Worm (Caenorhabditis elegans) whole organism, mixed stage, embryonic: ENCODE results near the gene scl-12.

Source experiments
- M03D4.4 ChIP-seq: sonication (generic microtip); optimal IDR thresholded peaks from 2 replicates; lab custom pipeline; 2017; ENCODE audit warnings: mild to moderate bottlenecking, missing genetic modification characterization, missing compliant biosample characterization
- bed-3 ChIP-seq: fragments of 200-800 bp; sonication (Bioruptor generic); optimal IDR thresholded peaks from 3 replicates; lab custom pipeline; 2018; ENCODE audit warnings: mild to moderate bottlenecking, missing genetic modification characterization, moderate library complexity, missing compliant biosample characterization
- blmp-1 ChIP-seq: fragments of 150-350 bp; optimal IDR thresholded peaks from 2 replicates; lab custom pipeline; 2014; ENCODE audit warnings: missing biosample characterization, missing genetic modification characterization
- ceh-39 ChIP-seq: fragments of 150-350 bp; optimal IDR thresholded peaks from 2 replicates; lab custom pipeline; 2014; ENCODE audit warnings: missing biosample characterization, missing genetic modification characterization
- ceh-43 ChIP-seq: fragments of 200-800 bp; sonication (Bioruptor generic); optimal IDR thresholded peaks from 2 replicates; lab custom pipeline; 2018; ENCODE audit warnings: mild to moderate bottlenecking, missing genetic modification characterization, moderate library complexity, missing compliant biosample characterization
- ceh-83 ChIP-seq: fragments of 200-800 bp; sonication (Bioruptor generic); optimal IDR thresholded peaks from 2 replicates; lab custom pipeline; 2018; ENCODE audit warnings: mild to moderate bottlenecking, missing genetic modification characterization, missing compliant biosample characterization
- ces-1 ChIP-seq: fragments of 150-350 bp; optimal IDR thresholded peaks from 2 replicates; lab custom pipeline; 2014; ENCODE audit warnings: missing biosample characterization, missing genetic modification reagents, missing genetic modification characterization
- cnd-1 ChIP-seq: fragments of 200-800 bp; sonication (Bioruptor generic); optimal IDR thresholded peaks from 2 replicates; lab custom pipeline; 2018; ENCODE audit warnings: mild to moderate bottlenecking, missing genetic modification characterization, missing compliant biosample characterization
- drap-1 ChIP-seq: fragments of 200-800 bp; sonication (Bioruptor generic); optimal IDR thresholded peaks from 3 replicates; lab custom pipeline; 2018; ENCODE audit warnings: mild to moderate bottlenecking, missing genetic modification characterization, missing compliant biosample characterization
- elt-1 ChIP-seq: sonication (generic microtip); optimal IDR thresholded peaks from 2 replicates; lab custom pipeline; 2017; ENCODE audit warnings: missing genetic modification characterization, mild to moderate bottlenecking, missing compliant biosample characterization, antibody characterized with exemption, moderate library complexity, borderline replicate concordance; ENCODE audit not compliant: insufficient read depth
- ham-2 ChIP-seq: fragments of 200-800 bp; sonication (Bioruptor generic); optimal IDR thresholded peaks from 2 replicates; lab custom pipeline; 2018; ENCODE audit warnings: mild to moderate bottlenecking, missing genetic modification characterization, missing compliant biosample characterization
- hlh-1 ChIP-seq: fragments of 150-350 bp; optimal IDR thresholded peaks from 2 replicates; lab custom pipeline; 2014; ENCODE audit warnings: missing biosample characterization, missing genetic modification reagents, missing genetic modification characterization
- lin-13 ChIP-seq: fragments of 150-350 bp; optimal IDR thresholded peaks from 2 replicates; lab custom pipeline; 2014; ENCODE audit warnings: missing biosample characterization, missing genetic modification characterization
- lin-32 ChIP-seq: fragments of 200-800 bp; sonication (Bioruptor generic); optimal IDR thresholded peaks from 2 replicates; lab custom pipeline; 2018; ENCODE audit warnings: mild to moderate bottlenecking, missing genetic modification characterization, missing compliant biosample characterization
- lsy-2 ChIP-seq: fragments of 150-350 bp; optimal IDR thresholded peaks from 2 replicates; lab custom pipeline; 2014; ENCODE audit warnings: missing biosample characterization, missing genetic modification characterization
- mab-5 ChIP-seq: fragments of 150-350 bp; optimal IDR thresholded peaks from 2 replicates; lab custom pipeline; 2014; ENCODE audit warnings: missing biosample characterization, missing genetic modification characterization
- mep-1 ChIP-seq: fragments of 150-350 bp; optimal IDR thresholded peaks from 2 replicates; lab custom pipeline; 2017; ENCODE audit warnings: missing biosample characterization, missing genetic modification reagents, missing genetic modification characterization, inconsistent platforms
- mls-2 ChIP-seq: sonication (generic microtip); optimal IDR thresholded peaks from 2 replicates; lab custom pipeline; 2016; ENCODE audit warnings: mild to moderate bottlenecking, missing genetic modification characterization, moderate library complexity, missing compliant biosample characterization
- nhr-2 ChIP-seq: fragments of 150-350 bp; optimal IDR thresholded peaks from 2 replicates; lab custom pipeline; 2014; ENCODE audit warnings: missing biosample characterization, missing genetic modification characterization
- nhr-237 ChIP-seq: fragments of 150-350 bp; optimal IDR thresholded peaks from 2 replicates; lab custom pipeline; 2014; ENCODE audit warnings: missing biosample characterization, missing genetic modification characterization
- nhr-28 ChIP-seq: fragments of 150-350 bp; optimal IDR thresholded peaks from 2 replicates; lab custom pipeline; 2014; ENCODE audit warnings: missing biosample characterization, missing genetic modification characterization
- nhr-76 ChIP-seq: sonication (generic microtip); optimal IDR thresholded peaks from 2 replicates; lab custom pipeline; 2017; ENCODE audit warnings: missing biosample characterization, missing genetic modification characterization
- pha-4 ChIP-seq: fragments of 150-350 bp; optimal IDR thresholded peaks from 2 replicates; lab custom pipeline; 2018; ENCODE audit warnings: missing biosample characterization, missing genetic modification reagents, missing genetic modification characterization
- sem-2 ChIP-seq: fragments of 200-800 bp; sonication (Bioruptor generic); optimal IDR thresholded peaks from 2 replicates; lab custom pipeline; 2018; ENCODE audit warnings: mild to moderate bottlenecking, missing genetic modification characterization, missing compliant biosample characterization
- snpc-4 ChIP-seq: fragments of 150-350 bp; optimal IDR thresholded peaks from 2 replicates; lab custom pipeline; 2014; ENCODE audit warnings: missing biosample characterization, missing genetic modification characterization
- sptf-1 ChIP-seq: sonication (generic microtip); optimal IDR thresholded peaks from 2 replicates; lab custom pipeline; 2017; ENCODE audit warnings: mild to moderate bottlenecking, missing genetic modification characterization, moderate library complexity, missing compliant biosample characterization
- tbx-8 ChIP-seq: fragments of 200-800 bp; sonication (Bioruptor generic); optimal IDR thresholded peaks from 2 replicates; lab custom pipeline; 2018; ENCODE audit warnings: mild to moderate bottlenecking, missing genetic modification characterization, moderate library complexity, missing compliant biosample characterization
- unc-120 ChIP-seq: sonication (generic microtip); optimal IDR thresholded peaks from 2 replicates; lab custom pipeline; 2017; ENCODE audit warnings: missing genetic modification characterization, missing compliant biosample characterization; ENCODE audit not compliant: poor library complexity, severe bottlenecking
- unc-39 ChIP-seq: fragments of 150-350 bp; optimal IDR thresholded peaks from 2 replicates; lab custom pipeline; 2014; ENCODE audit warnings: missing biosample characterization, missing genetic modification characterization
- unc-62 ChIP-seq: fragments of 150-350 bp; optimal IDR thresholded peaks from 2 replicates; lab custom pipeline; 2014; ENCODE audit warnings: missing biosample characterization, missing genetic modification reagents, missing genetic modification characterization
- zip-8 ChIP-seq: fragments of 150-350 bp; optimal IDR thresholded peaks from 2 replicates; lab custom pipeline; 2014; ENCODE audit warnings: missing biosample characterization, missing genetic modification characterization
- ztf-11 ChIP-seq: fragments of 150-350 bp; optimal IDR thresholded peaks from 2 replicates; lab custom pipeline; 2014; ENCODE audit warnings: missing biosample characterization, missing genetic modification characterization

The scl-12 gene

DNA sequence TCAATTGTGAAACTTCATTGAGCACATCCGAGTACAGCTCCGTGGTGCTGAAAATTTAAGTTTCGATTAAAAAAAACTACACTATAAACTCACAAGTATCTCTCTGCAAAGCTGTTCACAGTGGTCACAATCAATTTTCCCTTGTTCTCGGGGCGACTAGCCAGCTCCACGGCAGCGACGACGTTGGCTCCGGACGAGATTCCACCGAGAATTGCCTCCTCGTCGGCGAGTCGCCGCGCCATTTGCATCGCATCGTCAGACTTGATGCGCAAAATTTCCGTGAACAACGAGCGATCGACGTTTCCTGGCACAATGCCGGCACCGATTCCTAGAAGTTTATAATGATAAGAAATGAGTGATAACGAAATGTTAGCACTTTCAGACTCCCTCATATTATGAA, 37.7 kb upstream of the scl-12 start:
- no peak for TF ChIP-seq ham-2 (GFP tag; lab: Kevin White, UChicago)
- TF ChIP-seq cnd-1: no peak
- TF ChIP-seq unc-120: no peak
- TF ChIP-seq sptf-1 (tag; lab: Kevin White, UChicago): no peak
- no peak for TF ChIP-seq ceh-39
- TF ChIP-seq pha-4 (tag; lab: Kevin White, UChicago): no peak
- no peak for TF ChIP-seq M03D4.4 (tag; lab: Kevin White, UChicago)
- TF ChIP-seq blmp-1 (tag; lab: Kevin White, UChicago): no peak
- no peak for TF ChIP-seq mls-2 (tag; lab: Kevin White, UChicago)
- TF ChIP-seq zip-8 (tag; lab: Kevin White, UChicago): no peak

DNA sequence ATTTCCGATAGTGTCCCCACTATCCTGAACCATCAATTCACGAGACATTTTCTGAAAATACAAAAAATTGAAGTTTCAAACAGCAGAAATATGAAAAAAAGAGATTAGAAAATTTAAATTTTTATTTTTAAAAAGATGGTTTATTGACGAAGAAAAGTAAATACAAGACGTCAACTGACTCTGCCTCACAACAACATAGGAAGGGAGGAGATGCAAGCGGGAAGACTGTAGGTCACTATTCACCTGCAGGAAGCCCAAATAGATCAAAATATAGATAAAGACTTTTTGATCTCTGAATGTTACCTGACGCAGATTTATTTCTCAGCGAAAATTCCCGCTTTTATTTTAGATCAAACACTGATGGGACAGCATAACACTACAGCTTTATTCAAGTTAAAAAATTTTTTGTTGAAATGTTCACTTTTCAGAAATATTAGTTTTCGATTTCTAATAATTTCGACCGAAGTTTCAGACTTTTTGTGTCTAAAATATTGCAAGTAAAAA, 36.3 kb upstream of the scl-12 start, which contains the start of gene cysl-3:
Gene cysl-3 (minus strand): TSS at position 51 of the 504 bp plus-strand sequence.
- no peak for TF ChIP-seq mls-2 (tag; lab: Kevin White, UChicago)
- TF ChIP-seq ces-1 (GFP tag; lab: Kevin White, UChicago): no peak
- TF ChIP-seq lin-13 (tag; lab: Kevin White, UChicago): no peak
- TF ChIP-seq lin-32 (GFP tag; lab: Kevin White, UChicago): no peak
- TF ChIP-seq ham-2 (GFP tag; lab: Kevin White, UChicago): no peak
- no peak for TF ChIP-seq pha-4 (tag; lab: Kevin White, UChicago)
- TF ChIP-seq bed-3 (GFP tag; lab: Kevin White, UChicago): no peak
- no peak for TF ChIP-seq M03D4.4 (tag; lab: Kevin White, UChicago)
- no peak for TF ChIP-seq nhr-2 (tag; lab: Kevin White, UChicago)
- TF ChIP-seq unc-62 (GFP tag; lab: Kevin White, UChicago): no peak

DNA sequence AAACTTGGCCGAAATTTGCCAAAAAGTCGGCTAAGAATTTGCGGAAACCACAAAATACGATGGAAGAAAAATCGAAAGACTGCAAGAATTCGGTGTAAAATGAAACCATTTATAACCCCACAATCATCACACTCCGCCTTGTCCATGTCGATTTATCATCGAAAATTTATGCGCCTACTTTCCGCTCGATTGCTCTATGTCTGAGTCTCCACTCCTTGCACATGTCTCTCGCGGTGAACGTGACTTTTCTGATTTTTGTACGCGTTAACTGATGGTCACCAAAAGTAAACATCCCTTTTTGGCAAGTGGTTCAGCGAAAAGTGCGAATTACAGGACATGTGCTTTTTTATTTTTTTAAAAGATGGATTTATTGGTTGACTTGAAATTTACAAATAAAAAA, 35.4 kb upstream of the scl-12 start:
- TF ChIP-seq unc-39 (tag; lab: Kevin White, UChicago): no peak
- TF ChIP-seq sptf-1 (tag; lab: Kevin White, UChicago): no peak
- no peak for TF ChIP-seq unc-62 (GFP tag; lab: Kevin White, UChicago)
- no peak for TF ChIP-seq tbx-8
- TF ChIP-seq blmp-1 (tag; lab: Kevin White, UChicago): no peak
- TF ChIP-seq mls-2 (tag; lab: Kevin White, UChicago): no peak
- no peak for TF ChIP-seq ceh-43 (GFP tag; lab: Kevin White, UChicago)
- no peak for TF ChIP-seq mab-5
- no peak for TF ChIP-seq ceh-83 (GFP tag; lab: Kevin White, UChicago)
- no peak for TF ChIP-seq bed-3 (GFP tag; lab: Kevin White, UChicago)
- TF ChIP-seq cnd-1: no peak
- TF ChIP-seq ces-1 (GFP tag; lab: Kevin White, UChicago): no peak
- no peak for TF ChIP-seq nhr-237 (tag; lab: Kevin White, UChicago)
- no peak for TF ChIP-seq lin-32 (GFP tag; lab: Kevin White, UChicago)
- TF ChIP-seq zip-8 (tag; lab: Kevin White, UChicago): no peak
- no peak for TF ChIP-seq drap-1 (GFP tag; lab: Kevin White, UChicago)
- TF ChIP-seq lsy-2: no peak
- TF ChIP-seq elt-1 (tag; lab: Kevin White, UChicago): no peak
- no peak for TF ChIP-seq mep-1

DNA sequence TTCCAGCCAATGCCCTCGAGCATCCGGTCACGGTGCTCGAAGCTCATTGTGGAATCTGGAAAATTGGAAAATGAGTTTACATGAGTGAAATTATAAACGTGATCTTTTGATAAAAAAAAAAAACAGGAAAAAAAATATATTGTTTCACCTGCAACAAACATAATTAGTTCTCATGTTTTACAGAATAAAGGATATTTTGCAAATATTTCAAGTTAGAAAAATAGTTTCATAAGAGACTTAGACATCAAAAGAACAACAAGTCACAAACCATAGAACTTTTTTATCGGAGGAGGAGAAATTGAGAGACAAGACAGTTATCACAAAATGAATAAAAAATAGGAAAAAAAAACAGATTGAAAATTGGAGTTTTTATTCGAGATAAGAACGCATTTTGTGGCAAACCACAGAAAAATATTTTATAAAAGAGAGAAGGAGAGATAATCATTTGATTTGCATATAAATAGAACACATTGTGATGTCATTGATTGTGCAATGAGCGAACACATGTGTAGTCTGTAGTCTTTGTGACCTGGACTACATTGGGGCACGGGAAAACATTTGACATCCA, 28.1 kb upstream of the scl-12 start, which contains the start of gene R08F11.1:
Gene R08F11.1 (minus strand): TSS at position 51 of the 568 bp plus-strand sequence.
- no peak for TF ChIP-seq hlh-1 (tag; lab: Kevin White, UChicago)
- TF ChIP-seq unc-62 (GFP tag; lab: Kevin White, UChicago): no peak
- no peak for TF ChIP-seq cnd-1
- no peak for TF ChIP-seq ceh-83 (GFP tag; lab: Kevin White, UChicago)
- TF ChIP-seq lin-13 (tag; lab: Kevin White, UChicago): no peak
- no peak for TF ChIP-seq unc-120
- no peak for TF ChIP-seq elt-1 (tag; lab: Kevin White, UChicago)

DNA sequence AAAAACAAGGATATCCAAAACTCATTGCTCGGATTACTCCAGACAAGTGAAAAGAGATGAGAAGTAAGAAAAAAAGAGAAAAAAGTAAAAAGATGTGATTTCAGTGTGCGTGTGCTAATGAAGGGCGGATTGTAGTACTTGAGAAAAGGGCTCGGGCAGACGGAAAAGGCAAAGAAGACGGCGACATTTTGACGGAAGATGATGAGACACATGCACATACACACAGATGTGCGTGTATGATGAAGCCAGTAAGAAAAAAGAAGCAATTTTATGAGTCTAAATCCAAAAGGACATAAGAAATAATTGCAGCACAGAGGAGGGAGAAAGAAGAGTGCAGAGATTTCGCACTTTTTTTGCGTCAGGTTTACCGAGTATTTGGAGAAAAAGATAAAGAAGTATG, 23.9 kb upstream of the scl-12 start:
- TF ChIP-seq nhr-76 (tag; lab: Kevin White, UChicago) (no peak), unc-120 (no peak), ceh-39 (no peak), nhr-2 (tag; lab: Kevin White, UChicago) (no peak), cnd-1 (no peak), mls-2 (tag; lab: Kevin White, UChicago) (no peak), unc-62 (GFP tag; lab: Kevin White, UChicago) (no peak), zip-8 (tag; lab: Kevin White, UChicago) (no peak), ztf-11 (no peak), pha-4 (tag; lab: Kevin White, UChicago) (no peak), bed-3 (GFP tag; lab: Kevin White, UChicago) (no peak), nhr-28 (no peak), unc-39 (tag; lab: Kevin White, UChicago) (no peak), sem-2 (GFP tag; lab: Kevin White, UChicago) (no peak), snpc-4 (tag; lab: Kevin White, UChicago) (no peak), M03D4.4 (tag; lab: Kevin White, UChicago) (no peak), mab-5 (no peak), lin-13 (tag; lab: Kevin White, UChicago) (no peak), lsy-2 (no peak)
